Worm (Caenorhabditis elegans) whole organism, midembryonic: Measurements from ENCODE around the gene T10F2.5.

ENCODE experiments used
- T22C8.4 ChIP-seq: fragments of 200-800 bp; sonication (Bioruptor generic); IDR thresholded peaks from 2 replicates; pipeline ENCODE4 v1.3.6; 2022; ENCODE audit warnings: missing genetic modification characterization, missing compliant biosample characterization
- cog-1 ChIP-seq: sonication (generic microtip); optimal IDR thresholded peaks from 2 replicates; lab custom pipeline; 2016; ENCODE audit warnings: missing genetic modification characterization, missing compliant biosample characterization
- flt-1 ChIP-seq: fragments of 200-800 bp; sonication (Bioruptor generic); IDR thresholded peaks from 2 replicates; pipeline ENCODE4 v1.3.6; 2022; ENCODE audit warnings: missing genetic modification characterization, missing compliant biosample characterization
- klf-2 ChIP-seq: fragments of 200-800 bp; sonication (Bioruptor generic); conservative IDR thresholded peaks from 2 replicates; pipeline ENCODE4 v1.3.6; 2022; ENCODE audit warnings: missing genetic modification reagents, missing genetic modification characterization, missing compliant biosample characterization
- med-1 ChIP-seq: sonication (generic microtip); optimal IDR thresholded peaks from 2 replicates; lab custom pipeline; 2017; ENCODE audit warnings: missing genetic modification characterization, mild to moderate bottlenecking, missing compliant biosample characterization, antibody characterized with exemption, missing genetic modification reagents; ENCODE audit not compliant: insufficient read depth
- ref-1 ChIP-seq: fragments of 200-800 bp; sonication (Bioruptor generic); conservative IDR thresholded peaks from 2 replicates; pipeline ENCODE4 v1.3.6; 2022; ENCODE audit warnings: missing genetic modification reagents, missing genetic modification characterization, missing compliant biosample characterization
- tab-1 ChIP-seq: fragments of 200-800 bp; sonication (Bioruptor generic); IDR thresholded peaks from 2 replicates; pipeline ENCODE4 v1.3.6; 2022; ENCODE audit warnings: missing genetic modification characterization, missing compliant biosample characterization
- ztf-23 ChIP-seq: fragments of 200-800 bp; sonication (Bioruptor generic); IDR thresholded peaks from 2 replicates; pipeline ENCODE4 v1.3.6; 2022; ENCODE audit warnings: missing genetic modification reagents, missing genetic modification characterization, missing compliant biosample characterization
- ztf-29 ChIP-seq: fragments of 200-800 bp; sonication (Bioruptor generic); IDR thresholded peaks from 2 replicates; pipeline ENCODE4 v1.3.6; 2022; ENCODE audit warnings: missing genetic modification reagents, missing genetic modification characterization, missing compliant biosample characterization

DNA sequence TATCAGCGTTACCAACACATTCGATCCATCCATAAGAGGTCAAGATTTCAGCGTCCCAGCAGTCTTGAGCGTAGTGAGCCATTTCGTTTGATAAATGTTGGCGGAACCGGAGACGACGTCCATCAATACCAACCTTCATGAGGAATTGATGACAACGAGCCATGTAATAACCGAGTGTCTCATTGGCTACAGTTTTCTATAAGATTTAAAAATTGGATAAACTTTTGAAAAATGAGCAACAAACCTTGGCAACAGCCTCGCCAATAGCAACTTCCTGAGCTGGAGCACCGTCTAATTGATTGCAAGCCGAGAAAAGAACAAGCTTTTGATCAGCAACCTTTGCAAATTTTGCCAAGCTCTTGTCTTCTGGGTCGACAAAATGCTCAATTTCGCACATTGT, 1.4 kb upstream of the T10F2.5 start:
- TF ChIP-seq flt-1 (no peak), tab-1 (GFP tag; lab: Robert Waterston, UW) (no peak), T22C8.4 (GFP tag; lab: Robert Waterston, UW) (no peak), med-1 (no peak), klf-2 (GFP tag; lab: Robert Waterston, UW) (no peak), ztf-29 (GFP tag; lab: Robert Waterston, UW) (no peak), ztf-23 (GFP tag; lab: Robert Waterston, UW) (no peak), cog-1 (tag; lab: Kevin White, UChicago) (no peak), ref-1 (no peak)
